Fruit fly (Drosophila melanogaster) whole organism, embryonic: Measurements from ENCODE around the gene CG32121.

ENCODE experiments used
- Aef1 ChIP-seq: fragments of 200-800 bp; sonication (Bioruptor generic); IDR thresholded peaks from 3 replicates; pipeline ENCODE4 v1.3.6; 2022; ENCODE audit warnings: missing biosample characterization, missing genetic modification characterization
- Atf6 ChIP-seq: fragments of 200-800 bp; sonication (Bioruptor generic); IDR thresholded peaks from 2 replicates; pipeline ENCODE4 v1.3.6; 2022; ENCODE audit warnings: missing biosample characterization, missing genetic modification characterization
- Bgb ChIP-seq: fragments of 200-800 bp; sonication (Bioruptor generic); IDR thresholded peaks from 2 replicates; pipeline ENCODE4 v1.3.6; 2022; ENCODE audit warnings: missing biosample characterization, missing genetic modification characterization; ENCODE audit not compliant: partially characterized antibody
- CG11085 ChIP-seq: fragments of 200-800 bp; sonication (Bioruptor generic); IDR thresholded peaks from 2 replicates; pipeline ENCODE4 v1.3.6; 2022; ENCODE audit warnings: missing biosample characterization, missing genetic modification characterization
- CG13424 ChIP-seq: fragments of 200-800 bp; sonication (Bioruptor generic); optimal IDR thresholded peaks from 2 replicates; lab custom pipeline; 2019; ENCODE audit warnings: missing biosample characterization, mild to moderate bottlenecking, missing genetic modification characterization, moderate library complexity
- CG15269 ChIP-seq: fragments of 200-800 bp; sonication (Bioruptor generic); optimal IDR thresholded peaks from 2 replicates; lab custom pipeline; 2018; ENCODE audit warnings: missing biosample characterization, mild to moderate bottlenecking, missing genetic modification characterization, moderate library complexity
- CG2712 ChIP-seq: fragments of 200-800 bp; optimal IDR thresholded peaks from 3 replicates; lab custom pipeline; 2019; ENCODE audit warnings: missing biosample characterization, mild to moderate bottlenecking, missing genetic modification characterization, moderate library complexity
- CG3163 ChIP-seq: fragments of 200-800 bp; sonication (Bioruptor generic); optimal IDR thresholded peaks from 3 replicates; lab custom pipeline; 2016; ENCODE audit warnings: missing biosample characterization, missing genetic modification characterization
- CG32767 ChIP-seq: fragments of 200-800 bp; sonication (Bioruptor generic); IDR thresholded peaks from 2 replicates; pipeline ENCODE4 v1.3.6; 2022; ENCODE audit warnings: missing biosample characterization, missing genetic modification characterization
- CG3847 ChIP-seq: fragments of 200-800 bp; sonication (Bioruptor generic); IDR thresholded peaks from 2 replicates; pipeline ENCODE4 v1.3.6; 2022; ENCODE audit warnings: missing biosample characterization, missing genetic modification characterization
- Deaf1 ChIP-seq: fragments of 200-800 bp; optimal IDR thresholded peaks from 3 replicates; lab custom pipeline; 2019; ENCODE audit warnings: missing biosample characterization, mild to moderate bottlenecking, missing genetic modification characterization, moderate library complexity
- Drgx ChIP-seq: fragments of 200-800 bp; sonication (Bioruptor generic); IDR thresholded peaks from 2 replicates; pipeline ENCODE4 v1.3.6; 2022; ENCODE audit warnings: missing biosample characterization, missing genetic modification characterization
- ERR ChIP-seq: fragments of 200-800 bp; sonication (Bioruptor generic); optimal IDR thresholded peaks from 2 replicates; lab custom pipeline; 2016; ENCODE audit warnings: missing biosample characterization, missing genetic modification characterization
- Fer1 ChIP-seq: fragments of 200-800 bp; sonication (Bioruptor generic); optimal IDR thresholded peaks from 2 replicates; lab custom pipeline; 2017; ENCODE audit warnings: missing biosample characterization, mild to moderate bottlenecking, missing genetic modification characterization
- HLH3B ChIP-seq: fragments of 200-800 bp; sonication (Bioruptor generic); IDR thresholded peaks from 2 replicates; pipeline ENCODE4 v1.3.6; 2022; ENCODE audit warnings: missing biosample characterization, missing genetic modification characterization
- Hand ChIP-seq: fragments of 200-800 bp; sonication (Bioruptor generic); optimal IDR thresholded peaks from 2 replicates; lab custom pipeline; 2017; ENCODE audit warnings: mild to moderate bottlenecking, missing biosample characterization, missing genetic modification reagents, missing genetic modification characterization
- HmgZ ChIP-seq: fragments of 200-800 bp; sonication (Bioruptor generic); optimal IDR thresholded peaks from 2 replicates; lab custom pipeline; 2018; ENCODE audit warnings: missing biosample characterization, mild to moderate bottlenecking, missing genetic modification characterization
- Med ChIP-seq: fragments of 200-800 bp; sonication (Bioruptor generic); peaks from one replicate; lab custom pipeline; 2016; ENCODE audit warnings: missing biosample characterization, missing genetic modification characterization, mild to moderate bottlenecking, inconsistent platforms, moderate library complexity
- Myb ChIP-seq: fragments of 200-800 bp; sonication (Bioruptor generic); optimal IDR thresholded peaks from 2 replicates; lab custom pipeline; 2016; ENCODE audit warnings: missing biosample characterization, missing genetic modification characterization
- Oli ChIP-seq: fragments of 200-800 bp; sonication (Bioruptor generic); optimal IDR thresholded peaks from 2 replicates; lab custom pipeline; 2018; ENCODE audit warnings: missing biosample characterization, mild to moderate bottlenecking, missing genetic modification characterization, moderate library complexity
- Opbp ChIP-seq: fragments of 200-800 bp; sonication (Bioruptor generic); IDR thresholded peaks from 3 replicates; pipeline ENCODE4 v1.3.6; 2022; ENCODE audit warnings: missing biosample characterization, missing genetic modification characterization; ENCODE audit not compliant: partially characterized antibody
- Trl ChIP-seq, 3 experiments: fragments of >200 bp in 2 of 3; fragments of 200-800 bp in 1 of 3; sonication (Bioruptor generic) in 1 of 3; optimal IDR thresholded peaks; 2 replicates in 1 of 3; 3 replicates in 2 of 3; lab custom pipeline; 2016 to 2017; ENCODE audit warnings: missing biosample characterization in 1 of 3, missing genetic modification characterization in 1 of 3
- Xrp1 ChIP-seq: fragments of 200-800 bp; sonication (Bioruptor generic); IDR thresholded peaks from 2 replicates; pipeline ENCODE4 v1.3.6; 2022; ENCODE audit warnings: missing biosample characterization, missing genetic modification characterization
- ab ChIP-seq: fragments of 200-800 bp; sonication (Bioruptor generic); optimal IDR thresholded peaks from 2 replicates; lab custom pipeline; 2016; ENCODE audit warnings: missing biosample characterization, missing genetic modification characterization
- bigmax ChIP-seq: fragments of 200-800 bp; sonication (Bioruptor generic); optimal IDR thresholded peaks from 2 replicates; lab custom pipeline; 2018; ENCODE audit warnings: missing biosample characterization, mild to moderate bottlenecking, missing genetic modification characterization
- bsh ChIP-seq, 2 experiments: fragments of 200-800 bp; sonication (Bioruptor generic); optimal IDR thresholded peaks; 2 replicates each; lab custom pipeline; 2017 to 2018; ENCODE audit warnings: mild to moderate bottlenecking in 2 of 2, missing biosample characterization in 2 of 2, missing genetic modification characterization in 2 of 2, moderate library complexity in 1 of 2
- chinmo ChIP-seq: fragments of 200-800 bp; sonication (Bioruptor generic); IDR thresholded peaks from 4 replicates; pipeline ENCODE4 v1.3.6; 2022; ENCODE audit warnings: missing biosample characterization, missing genetic modification characterization; ENCODE audit not compliant: partially characterized antibody
- ci ChIP-seq: fragments of 200-800 bp; sonication (Bioruptor generic); IDR thresholded peaks from 3 replicates; pipeline ENCODE4 v1.3.6; 2022; ENCODE audit warnings: missing biosample characterization, missing genetic modification characterization
- crc ChIP-seq: fragments of 200-800 bp; sonication (Bioruptor generic); optimal IDR thresholded peaks from 2 replicates; lab custom pipeline; 2016; ENCODE audit warnings: missing biosample characterization, missing genetic modification characterization
- crol ChIP-seq: fragments of 200-800 bp; sonication (Bioruptor generic); IDR thresholded peaks from 2 replicates; pipeline ENCODE4 v1.3.6; 2022; ENCODE audit warnings: missing biosample characterization, missing genetic modification characterization
- dan ChIP-seq: fragments of 200-800 bp; sonication (Bioruptor generic); IDR thresholded peaks from 2 replicates; pipeline ENCODE4 v1.3.6; 2022; ENCODE audit warnings: missing biosample characterization, missing genetic modification characterization
- disco-r ChIP-seq: fragments of 200-800 bp; sonication (Bioruptor generic); optimal IDR thresholded peaks from 2 replicates; lab custom pipeline; 2016; ENCODE audit warnings: missing biosample characterization, missing genetic modification characterization
- eve ChIP-seq, 2 experiments: fragments of >200 bp; optimal IDR thresholded peaks; 2 replicates each; lab custom pipeline; 2017; ENCODE audit warnings: missing biosample characterization in 2 of 2, missing genetic modification characterization in 2 of 2
- ewg ChIP-seq: fragments of 200-800 bp; sonication (Bioruptor generic); optimal IDR thresholded peaks from 3 replicates; lab custom pipeline; 2017; ENCODE audit warnings: mild to moderate bottlenecking, missing biosample characterization, missing genetic modification reagents, missing genetic modification characterization
- kni ChIP-seq: fragments of 200-800 bp; sonication (Bioruptor generic); optimal IDR thresholded peaks from 3 replicates; lab custom pipeline; 2017; ENCODE audit warnings: mild to moderate bottlenecking, missing biosample characterization, missing genetic modification reagents, missing genetic modification characterization
- mld ChIP-seq: fragments of 200-800 bp; sonication (Bioruptor generic); IDR thresholded peaks from 3 replicates; pipeline ENCODE4 v1.3.6; 2022; ENCODE audit warnings: missing biosample characterization, missing genetic modification characterization; ENCODE audit not compliant: partially characterized antibody
- nom ChIP-seq: fragments of 200-800 bp; sonication (Bioruptor generic); optimal IDR thresholded peaks from 2 replicates; lab custom pipeline; 2017; ENCODE audit warnings: missing biosample characterization, missing genetic modification characterization, mild to moderate bottlenecking, moderate library complexity, missing genetic modification reagents
- org-1 ChIP-seq: fragments of 200-800 bp; sonication (Bioruptor generic); optimal IDR thresholded peaks from 2 replicates; lab custom pipeline; 2017; ENCODE audit warnings: missing biosample characterization, missing genetic modification characterization
- otp ChIP-seq: fragments of 200-800 bp; sonication (Bioruptor generic); IDR thresholded peaks from 3 replicates; pipeline ENCODE4, ENCODE4 v1.3.6; 2022; ENCODE audit warnings: missing biosample characterization, missing genetic modification characterization
- p53 ChIP-seq: fragments of 200-800 bp; sonication (Bioruptor generic); optimal IDR thresholded peaks from 2 replicates; lab custom pipeline; 2016; ENCODE audit warnings: missing biosample characterization, missing genetic modification characterization
- pb ChIP-seq: fragments of 200-800 bp; sonication (Bioruptor generic); optimal IDR thresholded peaks from 3 replicates; lab custom pipeline; 2016; ENCODE audit warnings: missing biosample characterization, missing genetic modification characterization
- pros ChIP-seq: fragments of 200-800 bp; sonication (Bioruptor generic); optimal IDR thresholded peaks from 3 replicates; lab custom pipeline; 2019; ENCODE audit warnings: missing biosample characterization, mild to moderate bottlenecking, missing genetic modification characterization, moderate library complexity
- pum ChIP-seq: fragments of 200-800 bp; sonication (Bioruptor generic); optimal IDR thresholded peaks from 2 replicates; lab custom pipeline; 2016; ENCODE audit warnings: missing biosample characterization, missing genetic modification characterization
- so ChIP-seq: fragments of 200-800 bp; sonication (Bioruptor generic); IDR thresholded peaks from 3 replicates; pipeline ENCODE4 v1.3.6; 2022; ENCODE audit warnings: missing biosample characterization, missing genetic modification characterization
- sr ChIP-seq: fragments of 200-800 bp; sonication (Bioruptor generic); IDR thresholded peaks from 3 replicates; pipeline ENCODE4 v1.3.6; 2022; ENCODE audit warnings: missing biosample characterization, missing genetic modification characterization
- usp ChIP-seq: fragments of >200 bp; optimal IDR thresholded peaks from 2 replicates; lab custom pipeline; 2017; ENCODE audit warnings: missing biosample characterization, missing genetic modification characterization
- vvl ChIP-seq: fragments of 200-800 bp; sonication (Bioruptor generic); IDR thresholded peaks from 2 replicates; pipeline ENCODE4 v1.3.6; 2022; ENCODE audit warnings: missing biosample characterization, missing genetic modification characterization

Gene CG32121

DNA sequence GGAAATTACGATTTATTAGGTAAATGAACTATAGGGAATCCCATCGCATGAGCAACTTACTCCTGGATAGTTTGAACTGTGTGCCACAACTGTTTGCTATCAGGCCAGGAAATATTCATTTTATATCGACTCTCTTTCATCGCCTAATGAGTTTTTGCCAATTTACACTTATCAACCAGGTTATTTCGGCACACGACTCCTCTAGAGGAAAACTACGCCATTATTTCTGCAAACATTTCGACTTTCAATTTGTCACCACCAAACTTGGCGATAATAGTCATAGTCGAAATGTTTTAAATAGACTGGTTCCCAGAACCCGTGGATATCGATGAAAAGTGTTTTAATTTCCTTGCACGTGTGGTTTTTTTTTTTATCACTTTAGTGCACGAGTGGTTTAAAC lies 14.9 kb upstream of the CG32121 start, which contains the start of gene CG10154:
TSS of gene CG10154 (minus strand) at position 101 of the 400 bp plus-strand sequence.
- TF ChIP-seq ERR (GFP tag; lab: Kevin White, UChicago), result no peak
- no peak for TF ChIP-seq dan (GFP tag; lab: Robert Waterston, UW)
- TF ChIP-seq usp (GFP tag; lab: Kevin White, UChicago), result no peak
- TF ChIP-seq pb (GFP tag; lab: Kevin White, UChicago), result no peak
- TF ChIP-seq CG3847 (GFP tag; lab: Robert Waterston, UW), result no peak
- no peak for TF ChIP-seq eve (GFP tag; optimal IDR thresholded peaks at IDR 0.05; lab: Kevin White, UChicago)
- TF ChIP-seq ab (GFP tag; lab: Kevin White, UChicago), result no peak
- no peak for TF ChIP-seq HmgZ (tag; lab: Kevin White, UChicago)
- no peak for TF ChIP-seq org-1 (GFP tag; lab: Kevin White, UChicago)

DNA sequence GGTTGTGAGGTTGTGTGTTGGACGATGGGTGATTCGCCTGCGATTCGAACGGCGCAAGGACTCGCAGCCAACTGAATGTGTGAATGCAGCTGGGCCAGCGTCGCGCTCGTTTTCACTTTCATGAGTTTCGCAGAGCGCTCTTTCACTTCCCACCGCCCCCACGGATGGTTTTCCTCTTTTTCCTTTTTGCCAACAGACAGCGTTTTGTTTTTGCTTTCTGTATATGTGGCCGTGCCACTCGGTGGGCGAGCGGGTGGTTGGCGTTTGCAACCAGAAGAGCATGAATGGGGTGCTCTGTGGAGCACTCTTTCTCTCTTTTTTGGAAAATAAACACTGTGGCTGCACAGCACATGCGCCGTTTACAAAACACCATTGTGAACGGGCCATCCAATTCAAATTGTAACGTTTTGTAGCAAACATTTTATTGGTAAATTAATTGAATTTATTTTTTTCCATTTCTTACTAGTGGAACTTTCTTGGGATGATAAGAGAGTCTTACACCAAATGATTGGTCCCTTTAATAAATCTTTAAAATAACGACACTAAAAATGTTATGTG lies 13.1 kb upstream of the CG32121 start, which contains the start of gene CG10713:
TSS of gene CG10713 (minus strand) at position 60 of the 558 bp plus-strand sequence.
- TF ChIP-seq mld (GFP tag; lab: Robert Waterston, UW) (0 out of 3 replicates have a peak, but pooled peaks have one; percentile 50), p53 (no peak), Deaf1 (peak; percentile 46), CG32767 (GFP tag; lab: Robert Waterston, UW) (peak; percentile 48; the same call in 1 of the 2 replicates), bsh (GFP tag; optimal IDR thresholded peaks at IDR 0.05; lab: Kevin White, UChicago) (peak in 1 of 2 experiments; percentile 49), Xrp1 (GFP tag; lab: Robert Waterston, UW) (no peak), crc (no peak), disco-r (no peak), bigmax (GFP tag; lab: Kevin White, UChicago) (no peak), Drgx (GFP tag; lab: Robert Waterston, UW) (peak; percentile 74), Med (GFP tag; lab: Kevin White, UChicago) (peak; percentile 57), CG11085 (0 out of 2 replicates have a peak, but pooled peaks have one; percentile 7), pum (GFP tag; lab: Kevin White, UChicago) (no peak), Fer1 (GFP tag; lab: Kevin White, UChicago) (peak; percentile 21), nom (GFP tag; lab: Kevin White, UChicago) (peak; percentile 76), otp (GFP tag; lab: Robert Waterston, UW) (no peak), Hand (GFP tag; lab: Kevin White, UChicago) (peak; percentile 8), crol (GFP tag; lab: Robert Waterston, UW) (peak; percentile 81), CG2712 (tag; lab: Kevin White, UChicago) (peak; percentile 83), Opbp (0 out of 3 replicates have a peak, but pooled peaks have one; percentile 27), ewg (peak; percentile 98), Atf6 (GFP tag; lab: Robert Waterston, UW) (peak; percentile 24; the same call in 1 of the 2 replicates), ci (GFP tag; lab: Robert Waterston, UW) (0 out of 3 replicates have a peak, but pooled peaks have one; percentile 8), CG15269 (no peak), so (GFP tag; lab: Robert Waterston, UW) (0 out of 3 replicates have a peak, but pooled peaks have one; percentile 13), chinmo (GFP tag; lab: Robert Waterston, UW) (0 out of 4 replicates have a peak, but pooled peaks have one; percentile 52), Oli (tag; lab: Kevin White, UChicago) (no peak), CG13424 (tag; lab: Kevin White, UChicago) (no peak), CG3163 (GFP tag; lab: Kevin White, UChicago) (peak; percentile 89), sr (0 out of 3 replicates have a peak, but pooled peaks have one; percentile 52), pros (GFP tag; lab: Kevin White, UChicago) (no peak), HLH3B (GFP tag; lab: Robert Waterston, UW) (peak; percentile 18; the same call in 1 of the 2 replicates), kni (GFP tag; lab: Kevin White, UChicago) (no peak), Bgb (GFP tag; lab: Robert Waterston, UW) (peak; percentile 40; the same call in 1 of the 2 replicates), Myb (GFP tag; lab: Kevin White, UChicago) (peak; percentile 76), Aef1 (peak; percentile 29; the same call in 1 of the 3 replicates), vvl (GFP tag; lab: Robert Waterston, UW) (peak; percentile 29; the same call in 1 of the 2 replicates), Trl (optimal IDR thresholded peaks at IDR 0.05; lab: Kevin White, UChicago) (peak; percentile 51 to 54), Trl (GFP tag; optimal IDR thresholded peaks at IDR 0.05; lab: Kevin White, UChicago) (no peak)
